Comparison of ENCODE assay signal across 4 fruit fly cellular contexts in the genomic region with DNA sequence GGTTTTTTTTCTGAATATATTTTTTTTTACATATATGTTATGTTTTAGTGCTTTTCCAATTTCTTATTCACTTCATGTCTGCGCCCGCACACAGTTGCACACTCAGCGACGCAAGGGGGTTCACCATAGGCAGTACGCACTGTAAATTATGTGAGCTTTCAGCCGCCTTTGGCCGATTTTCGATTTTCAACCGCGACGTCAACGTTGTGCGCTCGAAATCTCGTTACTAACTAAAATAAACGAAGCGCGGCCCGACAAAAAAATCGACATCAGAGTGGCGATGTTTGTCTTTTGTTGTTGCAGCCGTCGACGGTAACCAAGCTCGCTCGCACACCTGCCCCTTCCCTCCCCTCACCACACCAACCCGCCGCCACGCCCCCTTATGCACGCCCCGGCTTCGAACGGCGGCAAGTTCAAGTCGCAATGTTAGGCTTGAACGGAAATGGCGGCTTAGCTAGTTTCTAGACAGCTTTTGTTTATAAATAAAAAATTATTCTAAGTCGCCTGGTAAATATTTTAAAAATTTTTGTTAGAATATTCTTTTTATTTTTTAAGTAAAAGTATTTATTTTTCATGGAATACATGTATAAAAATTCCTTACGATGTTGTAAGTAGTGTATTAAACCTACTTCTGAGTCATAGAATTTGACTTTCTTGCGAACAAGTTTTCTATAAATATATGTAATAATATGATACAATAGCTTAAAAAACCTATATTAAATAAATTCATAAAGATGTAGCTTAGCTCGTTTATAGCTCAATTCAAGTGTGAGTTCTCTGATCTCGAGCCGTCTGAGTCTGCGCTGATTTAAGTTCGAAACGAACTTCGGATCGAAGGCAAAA.
TF ChIP-seq lines count a peak whose summit lies in the region.

A gene (minus strand): TSS at position 233 of the 843 bp plus-strand sequence.

TF ChIP-seq in whole organism, embryonic, 481 proteins besides CTCF, POLR2A, EP300 and RAD21 (continued from another document and continues in another):
- TF ChIP-seq Rfx (GFP tag; IDR thresholded peaks at IDR 0.05; lab: Robert Waterston, UW) (0 out of 2 replicates have a peak, but pooled peaks have one; percentile 31), Ptx1 (GFP tag; IDR thresholded peaks at IDR 0.05; lab: Robert Waterston, UW) (peak; percentile 53), E2f1 (GFP tag; IDR thresholded peaks at IDR 0.05; lab: Robert Waterston, UW) (0 out of 2 replicates have a peak, but pooled peaks have one; percentile 19), CG1792 (GFP tag; optimal IDR thresholded peaks at IDR 0.05; lab: Kevin White, UChicago) (no peak), so (GFP tag; IDR thresholded peaks at IDR 0.05; lab: Robert Waterston, UW) (0 out of 3 replicates have a peak, but pooled peaks have one; percentile 13), dysf (GFP tag; IDR thresholded peaks at IDR 0.05; lab: Robert Waterston, UW) (peak; percentile 38; the same call in 1 of the 3 replicates), sima (GFP tag; optimal IDR thresholded peaks at IDR 0.05; lab: Kevin White, UChicago) (no peak), CG6791 (GFP tag; IDR thresholded peaks at IDR 0.05; lab: Robert Waterston, UW; ENCODE audit: partially characterized antibody) (0 out of 3 replicates have a peak, but pooled peaks have one; percentile 28), zf30C (GFP tag; optimal IDR thresholded peaks at IDR 0.05; lab: Kevin White, UChicago) (no peak), kni (GFP tag; optimal IDR thresholded peaks at IDR 0.05; lab: Kevin White, UChicago) (peak; percentile 30), Optix (GFP tag; IDR thresholded peaks at IDR 0.05; lab: Robert Waterston, UW) (0 out of 3 replicates have a peak, but pooled peaks have one; percentile 34), CG10209 (GFP tag; optimal IDR thresholded peaks at IDR 0.05; lab: Kevin White, UChicago) (no peak), ind (GFP tag; optimal IDR thresholded peaks at IDR 0.05; lab: Kevin White, UChicago) (peak; percentile 3), CG32767 (GFP tag; IDR thresholded peaks at IDR 0.05; lab: Robert Waterston, UW) (no peak), Bgb (GFP tag; IDR thresholded peaks at IDR 0.05; lab: Robert Waterston, UW; ENCODE audit: partially characterized antibody) (0 out of 2 replicates have a peak, but pooled peaks have one; percentile 10), ci (GFP tag; IDR thresholded peaks at IDR 0.05; lab: Robert Waterston, UW) (peak; percentile 9; the same call in 1 of the 3 replicates), bcd (GFP tag; optimal IDR thresholded peaks at IDR 0.05; lab: Kevin White, UChicago) (no peak), Ets65A (GFP tag; lab: Kevin White, UChicago) (peak; percentile 86), Hand (GFP tag; optimal IDR thresholded peaks at IDR 0.05; lab: Kevin White, UChicago) (no peak), CG6689 (GFP tag; IDR thresholded peaks at IDR 0.05; lab: Robert Waterston, UW) (no peak), sens (GFP tag; lab: Kevin White, UChicago) (peak; percentile 73), Gug (GFP tag; IDR thresholded peaks at IDR 0.05; lab: Robert Waterston, UW) (peak; percentile 41; the same call in 1 of the 4 replicates), Sry-β (GFP tag; optimal IDR thresholded peaks at IDR 0.05; lab: Kevin White, UChicago) (peak; percentile 86), CG32532 (GFP tag; IDR thresholded peaks at IDR 0.05; lab: Robert Waterston, UW) (0 out of 2 replicates have a peak, but pooled peaks have one; percentile 31), CG3847 (GFP tag; IDR thresholded peaks at IDR 0.05; lab: Robert Waterston, UW) (0 out of 2 replicates have a peak, but pooled peaks have one; percentile 16), CG31441 (GFP tag; IDR thresholded peaks at IDR 0.05; lab: Robert Waterston, UW) (peak; percentile 18; the same call in 1 of the 2 replicates), BtbVII (GFP tag; optimal IDR thresholded peaks at IDR 0.05; lab: Kevin White, UChicago) (no peak)

TF ChIP-seq in whole organism, prepupa, 60 proteins besides CTCF, POLR2A, EP300 and RAD21 (continued from another document and continues in another):
- TF ChIP-seq Sox15 (GFP tag; optimal IDR thresholded peaks at IDR 0.05; lab: Kevin White, UChicago): no peak
- no peak for TF ChIP-seq Blimp-1 (GFP tag; optimal IDR thresholded peaks at IDR 0.05; lab: Kevin White, UChicago)
- no peak for TF ChIP-seq Ets21C (GFP tag; optimal IDR thresholded peaks at IDR 0.05; lab: Kevin White, UChicago)
- TF ChIP-seq CG6276 (GFP tag; optimal IDR thresholded peaks at IDR 0.05; lab: Kevin White, UChicago): no peak
- TF ChIP-seq CG9139 (GFP tag; optimal IDR thresholded peaks at IDR 0.05; lab: Kevin White, UChicago): no peak
- peak in 1 of 2 experiments; percentile 14 for TF ChIP-seq ss (GFP tag; optimal IDR thresholded peaks at IDR 0.05; lab: Kevin White, UChicago)
- TF ChIP-seq CG8119 (GFP tag; IDR thresholded peaks at IDR 0.05; lab: Robert Waterston, UW): peak; percentile 48; the same call in 1 of the 3 replicates
- TF ChIP-seq lz (GFP tag; optimal IDR thresholded peaks at IDR 0.05; lab: Kevin White, UChicago): peak; percentile 43
- TF ChIP-seq eg (GFP tag; IDR thresholded peaks at IDR 0.05; lab: Robert Waterston, UW): peak; percentile 65
- TF ChIP-seq spab (GFP tag; optimal IDR thresholded peaks at IDR 0.05; lab: Kevin White, UChicago): no peak
- TF ChIP-seq CG11294 (GFP tag; IDR thresholded peaks at IDR 0.05; lab: Robert Waterston, UW): no peak
- peak; percentile 45 for TF ChIP-seq acj6 (GFP tag; optimal IDR thresholded peaks at IDR 0.05; lab: Kevin White, UChicago)
- TF ChIP-seq Hr39 (GFP tag; optimal IDR thresholded peaks at IDR 0.05; lab: Kevin White, UChicago): peak; percentile 39
- no peak for TF ChIP-seq CG16779 (tag; optimal IDR thresholded peaks at IDR 0.05; lab: Kevin White, UChicago)
- TF ChIP-seq CG11902 (GFP tag; optimal IDR thresholded peaks at IDR 0.05; lab: Kevin White, UChicago): peak; percentile 17
- TF ChIP-seq net (GFP tag; optimal IDR thresholded peaks at IDR 0.05; lab: Kevin White, UChicago): peak; percentile 54
- TF ChIP-seq fd85E (GFP tag; optimal IDR thresholded peaks at IDR 0.05; lab: Kevin White, UChicago): no peak
- no peak for TF ChIP-seq CG4318 (GFP tag; optimal IDR thresholded peaks at IDR 0.05; lab: Kevin White, UChicago)
- peak; percentile 8 for TF ChIP-seq Smox (GFP tag; optimal IDR thresholded peaks at IDR 0.05; lab: Kevin White, UChicago)
- TF ChIP-seq CG3919 (GFP tag; optimal IDR thresholded peaks at IDR 0.05; lab: Kevin White, UChicago): peak; percentile 38
- TF ChIP-seq CG3032 (tag; optimal IDR thresholded peaks at IDR 0.05; lab: Kevin White, UChicago): peak; percentile 1
- TF ChIP-seq Eip75B (GFP tag; optimal IDR thresholded peaks at IDR 0.05; lab: Kevin White, UChicago): peak; percentile 6
- no peak for TF ChIP-seq Eip93F (GFP tag; optimal IDR thresholded peaks at IDR 0.05; lab: Kevin White, UChicago)
- no peak for TF ChIP-seq Gug (GFP tag; IDR thresholded peaks at IDR 0.05; lab: Robert Waterston, UW)
- no peak for TF ChIP-seq CG11762 (GFP tag; optimal IDR thresholded peaks at IDR 0.05; lab: Kevin White, UChicago; ENCODE audit: insufficient read depth)
- peak; percentile 8 for TF ChIP-seq CG10669 (GFP tag; optimal IDR thresholded peaks at IDR 0.05; lab: Kevin White, UChicago)
- peak; percentile 21 for TF ChIP-seq Lpt (GFP tag; optimal IDR thresholded peaks at IDR 0.05; lab: Kevin White, UChicago)
- TF ChIP-seq Ets96B (tag; optimal IDR thresholded peaks at IDR 0.05; lab: Kevin White, UChicago): no peak
- TF ChIP-seq CG6808 (GFP tag; optimal IDR thresholded peaks at IDR 0.05; lab: Kevin White, UChicago): no peak
- peak; percentile 34 for TF ChIP-seq pdm3 (GFP tag; optimal IDR thresholded peaks at IDR 0.05; lab: Kevin White, UChicago)
- TF ChIP-seq CG34406 (GFP tag; optimal IDR thresholded peaks at IDR 0.05; lab: Kevin White, UChicago): peak; percentile 5

TF ChIP-seq in whole organism, pupa, 21 proteins besides CTCF, POLR2A, EP300 and RAD21 (continued from another document):
- peak; percentile 4 for TF ChIP-seq gl (tag; optimal IDR thresholded peaks at IDR 0.05; lab: Kevin White, UChicago)

TF ChIP-seq in whole organism, wandering third instar larva, 38 proteins besides CTCF, POLR2A, EP300 and RAD21 (continued from another document):
- peak; percentile 2 for TF ChIP-seq ey (GFP tag; optimal IDR thresholded peaks at IDR 0.05; lab: Kevin White, UChicago)
- no peak for TF ChIP-seq br (GFP tag; optimal IDR thresholded peaks at IDR 0.05; lab: Kevin White, UChicago)
- TF ChIP-seq GATAd (GFP tag; optimal IDR thresholded peaks at IDR 0.05; lab: Kevin White, UChicago): no peak
- peak; percentile 17 for TF ChIP-seq fru (GFP tag; optimal IDR thresholded peaks at IDR 0.05; lab: Kevin White, UChicago)
- no peak for TF ChIP-seq N (GFP tag; optimal IDR thresholded peaks at IDR 0.05; lab: Kevin White, UChicago)
- TF ChIP-seq h (GFP tag; optimal IDR thresholded peaks at IDR 0.05; lab: Kevin White, UChicago): peak; percentile 38
TF ChIP-seq in whole organism, wandering third instar larva: peak in this region for 9.
